Worm (Caenorhabditis elegans): ENCODE data around the gene lgc-41.
A peak's percentile ranks its signal among the peaks of the same experiment; 100 is the strongest.

The lgc-41 gene

DNA sequence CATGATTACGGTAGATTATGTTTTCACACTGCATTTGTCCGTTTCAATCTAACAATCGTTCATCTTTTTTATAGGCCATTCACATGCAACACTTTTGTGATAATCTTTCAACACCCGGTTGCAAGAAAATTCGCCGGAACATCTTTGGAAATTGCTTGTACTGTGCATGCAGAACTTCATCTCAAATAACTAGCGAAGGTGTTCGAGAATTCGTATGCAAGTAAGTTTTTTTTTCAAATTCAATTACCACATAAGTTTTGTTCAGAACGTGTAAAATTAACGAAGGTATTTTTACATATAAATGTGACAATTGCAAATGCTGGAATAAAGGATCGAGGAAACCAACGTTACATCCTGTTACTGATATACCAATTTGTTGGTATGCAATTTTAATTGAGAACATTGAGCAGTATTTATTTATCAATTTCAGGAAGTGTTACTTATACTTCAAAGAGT is 31.3 kb downstream of the lgc-41 start, which contains the start of gene C33D3.3:
Gene C33D3.3, plus strand, starts transcription at position 51 of the 456 bp plus-strand sequence.
- no peak for TF ChIP-seq nhr-237 (tag; optimal IDR thresholded peaks at IDR 0.05)
- TF ChIP-seq daf-12 (tag; optimal IDR thresholded peaks at IDR 0.05): no peak
- TF ChIP-seq skn-1 (tag; optimal IDR thresholded peaks at IDR 0.05): no peak
- no peak for TF ChIP-seq ceh-28 (tag; optimal IDR thresholded peaks at IDR 0.05)
- no peak for TF ChIP-seq ceh-16 (tag; optimal IDR thresholded peaks at IDR 0.05)
- TF ChIP-seq nhr-28 (tag; optimal IDR thresholded peaks at IDR 0.05): no peak
- TF ChIP-seq unc-62 (GFP tag; optimal IDR thresholded peaks at IDR 0.05): no peak
- TF ChIP-seq nhr-12 (tag; optimal IDR thresholded peaks at IDR 0.05): no peak
- TF ChIP-seq jun-1 (tag; optimal IDR thresholded peaks at IDR 0.05): no peak
- TF ChIP-seq nhr-23 (tag; optimal IDR thresholded peaks at IDR 0.05): no peak
- TF ChIP-seq elt-1 (tag; optimal IDR thresholded peaks at IDR 0.05): no peak
- no peak for TF ChIP-seq mml-1 (tag; optimal IDR thresholded peaks at IDR 0.05)
- no peak for TF ChIP-seq nhr-77 (tag; optimal IDR thresholded peaks at IDR 0.05)
- TF ChIP-seq nfya-1 (tag; optimal IDR thresholded peaks at IDR 0.05; ENCODE audit: insufficient read depth): no peak
- no peak for TF ChIP-seq egl-27 (tag; optimal IDR thresholded peaks at IDR 0.05)
- no peak for TF ChIP-seq nhr-76 (tag; optimal IDR thresholded peaks at IDR 0.05)
- TF ChIP-seq snpc-4 (tag; optimal IDR thresholded peaks at IDR 0.05): no peak

DNA sequence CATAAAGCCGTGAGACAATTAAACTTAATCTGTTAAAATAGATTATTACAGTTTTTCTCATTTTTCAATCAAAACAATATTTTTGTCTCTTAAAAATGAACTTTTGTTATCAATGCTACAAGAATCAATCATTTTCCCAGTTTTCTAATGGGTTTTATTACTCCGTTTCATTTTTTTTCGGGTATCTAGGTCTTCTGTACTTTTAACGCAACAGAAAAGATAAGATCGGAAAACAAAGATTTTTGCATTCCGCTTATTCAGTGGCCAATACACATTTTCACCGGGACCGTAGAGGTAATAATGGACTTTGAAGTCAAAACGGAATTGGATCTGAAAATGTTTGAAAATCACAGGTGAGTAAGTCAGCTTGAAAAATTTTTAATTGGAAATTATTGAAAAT is 34.7 kb downstream of the lgc-41 start, which contains the start of gene C33D3.4:
Gene C33D3.4, plus strand, starts transcription at position 301 of the 400 bp plus-strand sequence.
- TF ChIP-seq nhr-77 (tag; optimal IDR thresholded peaks at IDR 0.05): no peak

ce11 chrX:10491044-10491443 is 37.0 kb downstream of the lgc-41 start, which contains the start of gene C33D3.5:
C33D3.5 (plus strand) TSS chrX:10491344.
- TF ChIP-seq ceh-82 (tag; optimal IDR thresholded peaks at IDR 0.05): no peak

DNA sequence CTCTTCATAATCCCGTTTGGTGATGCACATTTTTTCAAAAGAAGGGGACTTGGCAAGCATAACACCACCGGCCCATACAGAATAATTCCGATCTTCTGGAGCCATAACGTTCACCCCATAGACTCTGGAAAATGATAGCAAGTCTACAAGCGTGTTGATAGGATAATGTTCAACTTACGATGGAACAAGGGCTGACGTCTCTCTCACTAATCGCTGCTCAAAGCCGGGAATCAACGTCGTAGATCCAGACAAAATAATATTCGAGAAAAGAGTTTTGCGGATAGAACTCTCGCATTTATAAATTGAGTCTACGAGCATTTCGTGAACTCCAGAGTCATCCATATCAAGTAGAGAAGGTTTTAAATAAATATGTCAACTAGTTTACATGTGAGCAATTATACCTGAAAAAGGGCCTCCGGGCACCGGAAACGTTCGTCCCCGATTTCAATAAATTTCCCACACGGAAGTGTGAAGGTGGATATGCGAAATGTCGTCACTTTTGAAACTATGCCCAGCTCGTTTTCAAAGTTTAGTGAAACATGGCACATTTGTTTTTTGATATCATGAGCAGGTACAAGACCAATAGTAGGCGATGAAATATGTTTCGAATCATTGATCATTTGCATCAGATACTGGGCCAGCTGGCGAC is 37.9 kb downstream of the lgc-41 start:
- no peak for TF ChIP-seq pha-4 (tag; optimal IDR thresholded peaks at IDR 0.05)
- no peak for TF ChIP-seq skn-1 (tag; optimal IDR thresholded peaks at IDR 0.05)
- no peak for TF ChIP-seq elt-1 (tag; optimal IDR thresholded peaks at IDR 0.05)

DNA sequence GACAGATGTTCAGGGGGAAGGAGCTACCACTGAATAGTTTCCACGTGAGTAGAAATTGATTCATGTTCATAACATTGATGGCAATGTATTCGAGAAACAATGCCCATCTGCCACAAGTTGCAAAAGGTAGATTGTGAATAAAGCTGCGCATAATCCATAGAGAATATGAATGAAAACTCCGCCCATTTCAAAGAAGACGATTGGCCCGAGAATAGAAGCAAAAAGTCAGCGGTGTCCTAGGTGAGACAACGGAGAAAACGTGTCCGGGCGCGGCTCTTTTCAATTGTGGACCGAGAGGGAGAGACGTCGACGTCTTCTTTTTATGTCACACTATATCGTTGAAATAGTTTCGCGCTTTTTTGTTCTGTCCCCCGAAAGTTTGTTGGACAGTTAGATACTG is 45.5 kb downstream of the lgc-41 start, which contains the start of gene vab-3:
Gene vab-3, plus strand, starts transcription at position 301 of the 400 bp plus-strand sequence.
- TF ChIP-seq ZK546.5 (tag; optimal IDR thresholded peaks at IDR 0.05): no peak
- no peak for TF ChIP-seq elt-2 (tag; optimal IDR thresholded peaks at IDR 0.05)
- TF ChIP-seq nfya-1 (tag; optimal IDR thresholded peaks at IDR 0.05; ENCODE audit: insufficient read depth): peak; percentile 12
- no peak for TF ChIP-seq fkh-10 (GFP tag; optimal IDR thresholded peaks at IDR 0.05)

DNA sequence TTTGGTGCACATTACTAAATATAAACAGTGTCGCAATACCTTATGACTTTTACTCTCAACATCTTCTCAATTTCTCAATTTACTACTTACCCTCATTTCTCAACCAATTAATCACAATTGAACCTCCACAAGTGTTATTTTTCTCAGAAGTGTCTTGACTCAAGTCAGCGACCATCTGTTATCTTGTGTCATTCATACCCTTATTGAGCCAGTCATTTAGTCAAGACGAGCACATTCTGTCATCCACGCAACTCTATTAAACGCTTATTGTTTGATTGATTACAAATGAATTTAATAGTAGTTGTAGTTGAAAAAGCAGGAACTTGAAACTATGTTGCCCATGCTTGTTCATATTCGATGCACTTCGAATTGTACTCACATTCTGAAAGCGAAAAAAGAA is 49.3 kb downstream of the lgc-41 start:
- no peak for TF ChIP-seq ceh-9 (tag; optimal IDR thresholded peaks at IDR 0.05)
- TF ChIP-seq elt-3 (tag; optimal IDR thresholded peaks at IDR 0.05): no peak
- TF ChIP-seq sea-2 (GFP tag; optimal IDR thresholded peaks at IDR 0.05): no peak
- no peak for TF ChIP-seq lsy-12 (tag; optimal IDR thresholded peaks at IDR 0.05)
- TF ChIP-seq ama-1 (optimal IDR thresholded peaks at IDR 0.05): no peak
- TF ChIP-seq nhr-11 (tag; optimal IDR thresholded peaks at IDR 0.05): no peak
- no peak for TF ChIP-seq fkh-10 (GFP tag; optimal IDR thresholded peaks at IDR 0.05)
- TF ChIP-seq egl-27 (tag; optimal IDR thresholded peaks at IDR 0.05): no peak
- TF ChIP-seq fkh-2 (tag; optimal IDR thresholded peaks at IDR 0.05): no peak
- no peak for TF ChIP-seq R02D3.7 (tag; optimal IDR thresholded peaks at IDR 0.05)
- TF ChIP-seq elt-1 (tag; optimal IDR thresholded peaks at IDR 0.05): no peak

DNA sequence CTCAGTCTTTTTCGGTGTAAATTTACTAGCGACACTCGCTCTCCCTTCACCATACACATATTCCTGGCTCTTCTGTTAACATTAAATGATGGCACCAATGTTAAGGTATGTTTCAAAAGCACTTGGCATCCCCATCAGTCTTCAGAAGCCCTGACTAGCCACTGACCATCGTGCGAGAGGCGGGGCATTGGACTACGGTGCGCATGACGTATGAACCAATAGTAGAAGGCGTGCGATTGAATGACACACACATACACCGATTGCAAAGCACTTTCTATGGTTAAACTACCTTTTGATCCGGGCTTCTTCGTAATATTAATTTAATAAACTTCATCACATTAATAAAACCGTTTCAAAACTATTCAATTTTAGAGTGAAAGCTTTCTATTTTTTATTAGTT is 51.1 kb downstream of the lgc-41 start:
- TF ChIP-seq nfya-1 (tag; optimal IDR thresholded peaks at IDR 0.05; ENCODE audit: insufficient read depth) (peak; percentile 95), nhr-11 (tag; optimal IDR thresholded peaks at IDR 0.05) (no peak), daf-12 (tag; optimal IDR thresholded peaks at IDR 0.05) (no peak), ztf-11 (tag; optimal IDR thresholded peaks at IDR 0.05) (no peak)
